Worm (Caenorhabditis elegans) whole organism, young adult: Measurements from ENCODE around the gene Y44A6C.2.

Source experiments
- C06A6.2 ChIP-seq: fragments of 200-800 bp; sonication (Bioruptor generic); conservative IDR thresholded peaks from 2 replicates; pipeline ENCODE4 v1.3.6; 2022; ENCODE audit warnings: missing genetic modification characterization, missing compliant biosample characterization
- F52B5.7 ChIP-seq: sonication (generic microtip); optimal IDR thresholded peaks from 2 replicates; lab custom pipeline; 2016; ENCODE audit warnings: mild to moderate bottlenecking, missing genetic modification characterization, missing compliant biosample characterization
- F57A8.1 ChIP-seq: fragments of 200-800 bp; sonication (Bioruptor generic); optimal IDR thresholded peaks from 2 replicates; lab custom pipeline; 2018; ENCODE audit warnings: mild to moderate bottlenecking, missing genetic modification characterization, moderate library complexity, missing compliant biosample characterization
- ceh-100 ChIP-seq: fragments of 200-800 bp; sonication (Bioruptor generic); IDR thresholded peaks from 2 replicates; pipeline ENCODE4 v1.3.6; 2022; ENCODE audit warnings: missing genetic modification reagents, missing genetic modification characterization, missing compliant biosample characterization
- lin-35 ChIP-seq, 3 experiments: fragments of 150-350 bp in 2 of 3; sonication (generic microtip) in 1 of 3; optimal IDR thresholded peaks; 2 replicates each; lab custom pipeline; 2014 to 2018; ENCODE audit warnings: missing biosample characterization in 3 of 3, missing genetic modification characterization in 3 of 3, missing genetic modification reagents in 3 of 3
- mes-4 ChIP-seq: sonication (generic microtip); optimal IDR thresholded peaks from 2 replicates; lab custom pipeline; 2016; ENCODE audit warnings: missing genotype, missing genetic modification characterization, missing compliant biosample characterization
- nfya-1 ChIP-seq: sonication (generic microtip); optimal IDR thresholded peaks from 2 replicates; lab custom pipeline; 2017; ENCODE audit warnings: antibody characterized with exemption, missing compliant biosample characterization, missing genetic modification characterization, borderline replicate concordance; ENCODE audit not compliant: insufficient read depth
- pha-4 ChIP-seq: fragments of 150-350 bp; sonication (generic microtip); optimal IDR thresholded peaks from 2 replicates; lab custom pipeline; 2014; ENCODE audit warnings: missing biosample characterization, missing genetic modification reagents, missing genetic modification characterization
- snpc-4 ChIP-seq, 5 experiments: fragments of 150-350 bp in 1 of 5; sonication (generic microtip) in 4 of 5; optimal IDR thresholded peaks; 2 replicates each; lab custom pipeline; 2014 to 2018; ENCODE audit warnings: missing genetic modification characterization in 5 of 5, missing biosample characterization in 3 of 5, antibody characterized with exemption in 2 of 5, mild to moderate bottlenecking in 2 of 5, missing compliant biosample characterization in 2 of 5, missing genotype in 2 of 5, moderate library complexity in 2 of 5, missing genetic modification reagents in 1 of 5
- ztf-22 ChIP-seq: fragments of 200-800 bp; sonication (Bioruptor generic); optimal IDR thresholded peaks from 2 replicates; lab custom pipeline; 2018; ENCODE audit warnings: mild to moderate bottlenecking, missing genetic modification characterization, moderate library complexity, missing compliant biosample characterization

- TF ChIP-seq lin-35 (GFP tag; optimal IDR thresholded peaks at IDR 0.05; lab: Kevin White, UChicago) (no peak), F57A8.1 (GFP tag; lab: Kevin White, UChicago) (no peak), ceh-100 (GFP tag; lab: Robert Waterston, UW) (no peak), C06A6.2 (GFP tag; lab: Robert Waterston, UW) (no peak), nfya-1 (tag; lab: Kevin White, UChicago) (no peak), F52B5.7 (tag; lab: Kevin White, UChicago) (no peak), pha-4 (tag; lab: Kevin White, UChicago) (no peak), snpc-4 (GFP tag; optimal IDR thresholded peaks at IDR 0.05; lab: Kevin White, UChicago) (no peak), snpc-4 (tag; optimal IDR thresholded peaks at IDR 0.05; lab: Kevin White, UChicago) (no peak), ztf-22 (GFP tag; lab: Kevin White, UChicago) (no peak), mes-4 (tag; lab: Kevin White, UChicago) (no peak)
These were observed 36.7 kb upstream of the Y44A6C.2 start, which contains the start of gene klf-2 for ce11 chrV:20685383-20685782.
